Fruit fly (Drosophila melanogaster) whole organism, prepupa: ENCODE measurements around the gene STUB1.

Experiments used
- Blimp-1 ChIP-seq: fragments of 200-800 bp; sonication (Bioruptor generic); optimal IDR thresholded peaks from 3 replicates; lab custom pipeline; 2017; ENCODE audit warnings: missing biosample characterization, missing genetic modification characterization, mild to moderate bottlenecking, moderate library complexity, missing genetic modification reagents
- CG10631 ChIP-seq: fragments of 200-800 bp; sonication (Bioruptor generic); optimal IDR thresholded peaks from 2 replicates; lab custom pipeline; 2016; ENCODE audit warnings: missing biosample characterization, missing genetic modification characterization
- CG10669 ChIP-seq: fragments of 200-800 bp; sonication (Bioruptor generic); optimal IDR thresholded peaks from 3 replicates; lab custom pipeline; 2018; ENCODE audit warnings: missing biosample characterization, mild to moderate bottlenecking, missing genetic modification characterization, moderate library complexity
- CG11294 ChIP-seq: fragments of 200-800 bp; sonication (Bioruptor generic); IDR thresholded peaks from 2 replicates; pipeline ENCODE4 v1.3.6; 2022; ENCODE audit warnings: missing biosample characterization, missing genetic modification characterization
- CG11762 ChIP-seq: fragments of 200-800 bp; sonication (Bioruptor generic); optimal IDR thresholded peaks from 3 replicates; lab custom pipeline; 2016; ENCODE audit warnings: missing biosample characterization, missing genetic modification characterization; ENCODE audit not compliant: insufficient read depth
- CG15336 ChIP-seq: fragments of 200-800 bp; sonication (Bioruptor generic); IDR thresholded peaks from 2 replicates; pipeline ENCODE4 v1.3.6; 2022; ENCODE audit warnings: missing biosample characterization, missing genetic modification characterization
- CG31627 ChIP-seq: fragments of 200-800 bp; sonication (Bioruptor generic); optimal IDR thresholded peaks from 3 replicates; lab custom pipeline; 2016; ENCODE audit warnings: missing biosample characterization, missing genetic modification characterization
- CG32006 ChIP-seq: fragments of 200-800 bp; sonication (Bioruptor generic); optimal IDR thresholded peaks from 3 replicates; lab custom pipeline; 2017; ENCODE audit warnings: missing biosample characterization, mild to moderate bottlenecking, missing genetic modification characterization
- CG34406 ChIP-seq: fragments of 200-800 bp; sonication (Bioruptor generic); optimal IDR thresholded peaks from 3 replicates; lab custom pipeline; 2016; ENCODE audit warnings: missing biosample characterization, missing genetic modification characterization
- CG3919 ChIP-seq: fragments of 200-800 bp; sonication (Bioruptor generic); optimal IDR thresholded peaks from 3 replicates; lab custom pipeline; 2016; ENCODE audit warnings: missing biosample characterization, missing genetic modification characterization
- CG6163 ChIP-seq: fragments of 200-800 bp; sonication (Bioruptor generic); IDR thresholded peaks from 3 replicates; pipeline ENCODE4 v1.3.6; 2022; ENCODE audit warnings: missing biosample characterization, missing genetic modification characterization
- CG6276 ChIP-seq: fragments of 200-800 bp; sonication (Bioruptor generic); optimal IDR thresholded peaks from 2 replicates; lab custom pipeline; 2017; ENCODE audit warnings: missing biosample characterization, mild to moderate bottlenecking, missing genetic modification characterization
- CG6792 ChIP-seq: fragments of 200-800 bp; sonication (Bioruptor generic); optimal IDR thresholded peaks from 3 replicates; lab custom pipeline; 2016; ENCODE audit warnings: missing biosample characterization, missing genetic modification characterization
- CG6808 ChIP-seq: fragments of 200-800 bp; sonication (Bioruptor generic); optimal IDR thresholded peaks from 3 replicates; lab custom pipeline; 2017; ENCODE audit warnings: missing biosample characterization, missing genetic modification characterization, mild to moderate bottlenecking, moderate library complexity, missing genetic modification reagents
- CG8119 ChIP-seq: fragments of 200-800 bp; sonication (Bioruptor generic); IDR thresholded peaks from 3 replicates; pipeline ENCODE4 v1.3.6; 2022; ENCODE audit warnings: missing biosample characterization, missing genetic modification characterization
- CG8632 ChIP-seq: fragments of 200-800 bp; sonication (Bioruptor generic); optimal IDR thresholded peaks from 3 replicates; lab custom pipeline; 2016; ENCODE audit warnings: missing biosample characterization, missing genetic modification characterization
- CG9139 ChIP-seq: fragments of 200-800 bp; sonication (Bioruptor generic); optimal IDR thresholded peaks from 3 replicates; lab custom pipeline; 2017; ENCODE audit warnings: missing biosample characterization, mild to moderate bottlenecking, missing genetic modification characterization
- Eip75B ChIP-seq: fragments of 200-800 bp; sonication (Bioruptor generic); optimal IDR thresholded peaks from 3 replicates; lab custom pipeline; 2016; ENCODE audit warnings: missing biosample characterization, missing genetic modification characterization
- Eip78C ChIP-seq: fragments of 200-800 bp; sonication (Bioruptor generic); peaks from one replicate; lab custom pipeline; 2016; ENCODE audit warnings: missing biosample characterization, missing genetic modification characterization
- Ets96B ChIP-seq: fragments of 200-800 bp; optimal IDR thresholded peaks from 2 replicates; lab custom pipeline; 2019; ENCODE audit warnings: missing biosample characterization, mild to moderate bottlenecking, missing genetic modification characterization, moderate library complexity
- Gug ChIP-seq: fragments of 200-800 bp; sonication (Bioruptor generic); IDR thresholded peaks from 2 replicates; pipeline ENCODE4 v1.3.6; 2022; ENCODE audit warnings: missing biosample characterization, missing genetic modification characterization
- Hr38 ChIP-seq: sonication (Bioruptor generic); optimal IDR thresholded peaks from 2 replicates; lab custom pipeline; 2016; ENCODE audit warnings: missing biosample characterization, missing genetic modification characterization
- Hr39 ChIP-seq: fragments of 200-800 bp; sonication (Bioruptor generic); optimal IDR thresholded peaks from 2 replicates; lab custom pipeline; 2016; ENCODE audit warnings: missing biosample characterization, missing genetic modification characterization
- Hr4 ChIP-seq: fragments of 200-800 bp; sonication (Bioruptor generic); optimal IDR thresholded peaks from 3 replicates; lab custom pipeline; 2016; ENCODE audit warnings: missing biosample characterization, missing genetic modification characterization
- OdsH ChIP-seq: fragments of 200-800 bp; sonication (Bioruptor generic); optimal IDR thresholded peaks from 3 replicates; lab custom pipeline; 2016; ENCODE audit warnings: missing biosample characterization, missing genetic modification characterization
- Sox14 ChIP-seq: fragments of 200-800 bp; sonication (Bioruptor generic); optimal IDR thresholded peaks from 3 replicates; lab custom pipeline; 2016; ENCODE audit warnings: missing biosample characterization, missing genetic modification characterization
- Sox15 ChIP-seq: fragments of 200-800 bp; sonication (Bioruptor generic); optimal IDR thresholded peaks from 3 replicates; lab custom pipeline; 2016; ENCODE audit warnings: missing biosample characterization, missing genetic modification characterization
- achi ChIP-seq: fragments of 200-800 bp; sonication (Bioruptor generic); optimal IDR thresholded peaks from 3 replicates; lab custom pipeline; 2016; ENCODE audit warnings: missing biosample characterization, missing genetic modification characterization
- acj6 ChIP-seq: fragments of 200-800 bp; sonication (Bioruptor generic); optimal IDR thresholded peaks from 3 replicates; lab custom pipeline; 2016; ENCODE audit warnings: missing biosample characterization, missing genetic modification characterization
- dac ChIP-seq: fragments of 200-800 bp; sonication (Bioruptor generic); optimal IDR thresholded peaks from 2 replicates; lab custom pipeline; 2017; ENCODE audit warnings: missing biosample characterization, mild to moderate bottlenecking, missing genetic modification characterization
- dsx ChIP-seq: fragments of 200-800 bp; optimal IDR thresholded peaks from 3 replicates; lab custom pipeline; 2019; ENCODE audit warnings: missing biosample characterization, mild to moderate bottlenecking, missing genetic modification characterization, moderate library complexity; ENCODE audit not compliant: poor library complexity, severe bottlenecking
- eg ChIP-seq: fragments of 200-800 bp; sonication (Bioruptor generic); IDR thresholded peaks from 3 replicates; pipeline ENCODE4 v1.3.6; 2022; ENCODE audit warnings: missing biosample characterization, missing genetic modification characterization
- fd85E ChIP-seq: fragments of 200-800 bp; sonication (Bioruptor generic); optimal IDR thresholded peaks from 3 replicates; lab custom pipeline; 2016; ENCODE audit warnings: missing biosample characterization, missing genetic modification characterization
- fkh ChIP-seq: fragments of 200-800 bp; sonication (Bioruptor generic); optimal IDR thresholded peaks from 3 replicates; lab custom pipeline; 2017; ENCODE audit warnings: missing biosample characterization, mild to moderate bottlenecking, missing genetic modification characterization, moderate library complexity
- pdm3 ChIP-seq: fragments of 200-800 bp; sonication (Bioruptor generic); optimal IDR thresholded peaks from 3 replicates; lab custom pipeline; 2016; ENCODE audit warnings: missing biosample characterization, missing genetic modification characterization
- spab ChIP-seq: fragments of 200-800 bp; sonication (Bioruptor generic); optimal IDR thresholded peaks from 2 replicates; lab custom pipeline; 2017; ENCODE audit warnings: missing biosample characterization, mild to moderate bottlenecking, missing genetic modification characterization, missing genetic modification reagents
- ss ChIP-seq, 2 experiments: fragments of 200-800 bp; sonication (Bioruptor generic); optimal IDR thresholded peaks; 2 replicates in 1 of 2; 3 replicates in 1 of 2; lab custom pipeline; 2017 to 2018; ENCODE audit warnings: mild to moderate bottlenecking in 2 of 2, missing biosample characterization in 2 of 2, missing genetic modification characterization in 2 of 2, moderate library complexity in 1 of 2
- topi ChIP-seq: fragments of 200-800 bp; sonication (Bioruptor generic); optimal IDR thresholded peaks from 3 replicates; lab custom pipeline; 2016; ENCODE audit warnings: missing biosample characterization, missing genetic modification characterization
- vri ChIP-seq: fragments of 200-800 bp; sonication (Bioruptor generic); optimal IDR thresholded peaks from 3 replicates; lab custom pipeline; 2016; ENCODE audit warnings: missing biosample characterization, mild to moderate bottlenecking, missing genetic modification characterization

Gene STUB1

DNA sequence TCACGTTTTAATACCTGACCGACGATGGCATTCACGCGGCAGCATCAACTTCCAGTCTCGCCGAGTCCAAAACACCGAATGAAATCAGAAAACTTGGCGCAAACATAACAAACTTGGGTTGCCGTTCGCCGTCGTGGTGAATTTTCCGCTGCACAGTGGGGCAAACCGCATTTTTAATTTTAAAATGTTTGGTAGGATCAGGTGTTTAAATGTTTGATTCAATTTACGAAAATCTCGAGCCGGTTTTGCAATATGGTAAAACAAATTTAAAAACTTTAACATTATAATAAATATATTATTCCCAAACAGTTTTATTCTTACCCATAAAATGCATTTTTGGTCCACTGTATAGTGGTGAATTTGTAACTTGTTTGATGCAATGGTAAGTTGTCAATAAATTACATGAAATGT is 36.9 kb downstream of the STUB1 start, which contains the start of gene RluA-1 (continued):
- peak; percentile 99 for TF ChIP-seq CG8119
- TF ChIP-seq CG9139 (GFP tag; lab: Kevin White, UChicago), result peak; percentile 93
- peak; percentile 93 to 96 for TF ChIP-seq ss (GFP tag; optimal IDR thresholded peaks at IDR 0.05; lab: Kevin White, UChicago)
- peak; percentile 99 for TF ChIP-seq Eip78C (GFP tag; lab: Kevin White, UChicago)
- peak; percentile 99 for TF ChIP-seq Gug (GFP tag; lab: Robert Waterston, UW)
- TF ChIP-seq spab (GFP tag; lab: Kevin White, UChicago), result peak; percentile 96
- peak; percentile 78 for TF ChIP-seq fd85E
- TF ChIP-seq dac (GFP tag; lab: Kevin White, UChicago), result peak; percentile 97
- TF ChIP-seq CG34406 (GFP tag; lab: Kevin White, UChicago), result peak; percentile 96
- peak; percentile 82 for TF ChIP-seq Blimp-1
- TF ChIP-seq dsx (GFP tag; lab: Kevin White, UChicago), result peak; percentile 96
- TF ChIP-seq achi (GFP tag; lab: Kevin White, UChicago), result peak; percentile 96
- TF ChIP-seq Hr38 (GFP tag; lab: Kevin White, UChicago), result peak; percentile 33
- TF ChIP-seq CG6792 (GFP tag; lab: Kevin White, UChicago), result peak; percentile 95
- TF ChIP-seq Ets96B (tag; lab: Kevin White, UChicago), result peak; percentile 98
- TF ChIP-seq CG11294 (GFP tag; lab: Robert Waterston, UW), result peak; percentile 98
- TF ChIP-seq Hr4 (GFP tag; lab: Kevin White, UChicago), result peak; percentile 98
- TF ChIP-seq Sox15, result peak; percentile 92
- peak; percentile 96 for TF ChIP-seq CG8632 (GFP tag; lab: Kevin White, UChicago)
- peak; percentile 99 for TF ChIP-seq eg (GFP tag; lab: Robert Waterston, UW)
- TF ChIP-seq Hr39 (GFP tag; lab: Kevin White, UChicago), result peak; percentile 82
- TF ChIP-seq topi, result peak; percentile 93
- peak; percentile 95 for TF ChIP-seq CG6163 (GFP tag; lab: Robert Waterston, UW)
- TF ChIP-seq CG3919, result peak; percentile 97
- TF ChIP-seq OdsH (GFP tag; lab: Kevin White, UChicago), result peak; percentile 97
- TF ChIP-seq fkh, result peak; percentile 82
- peak; percentile 86 for TF ChIP-seq CG31627 (GFP tag; lab: Kevin White, UChicago)
- TF ChIP-seq acj6 (GFP tag; lab: Kevin White, UChicago), result peak; percentile 97
- TF ChIP-seq pdm3 (GFP tag; lab: Kevin White, UChicago), result peak; percentile 95
- TF ChIP-seq vri (GFP tag; lab: Kevin White, UChicago), result no peak
- TF ChIP-seq Sox14 (GFP tag; lab: Kevin White, UChicago), result peak; percentile 94
- TF ChIP-seq CG6276 (GFP tag; lab: Kevin White, UChicago), result peak; percentile 99

- no peak for TF ChIP-seq CG10631
- TF ChIP-seq Hr39 (GFP tag; lab: Kevin White, UChicago), result no peak
- TF ChIP-seq CG10669, result no peak
- TF ChIP-seq Gug (GFP tag; lab: Robert Waterston, UW), result no peak
Measured at dm6 chr2L:10474815-10475214, 37.5 kb downstream of the STUB1 start.

dm6 chr2L:10476879-10477278 is 39.5 kb downstream of the STUB1 start, which contains the start of gene RluA-2:
Gene RluA-2 (plus strand): TSS chr2L:10477073.
- TF ChIP-seq CG6808 (GFP tag; lab: Kevin White, UChicago) (no peak), Eip75B (GFP tag; lab: Kevin White, UChicago) (no peak), fd85E (no peak), CG6163 (GFP tag; lab: Robert Waterston, UW) (no peak), Sox14 (GFP tag; lab: Kevin White, UChicago) (no peak)

DNA sequence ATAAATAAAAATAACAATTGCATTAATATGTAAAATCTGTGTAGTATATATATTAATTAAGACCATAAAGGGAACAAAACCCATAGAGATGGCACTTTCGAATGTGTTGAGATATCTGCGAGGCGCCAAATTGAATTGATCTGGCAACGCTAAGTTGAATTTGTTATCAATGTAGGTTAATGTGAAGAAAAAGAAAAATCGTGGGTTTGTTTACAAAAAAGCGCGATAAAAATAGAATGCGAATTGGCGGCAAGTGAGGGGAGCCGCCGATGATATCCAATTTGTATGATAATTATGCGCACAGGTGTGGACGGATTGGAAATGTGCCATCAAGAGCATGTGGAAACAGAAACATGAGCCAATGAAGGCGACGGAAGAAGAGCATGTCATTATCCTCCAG is 42.5 kb downstream of the STUB1 start:
- TF ChIP-seq CG15336 (peak; percentile 33; the same call in 1 of the 2 replicates), CG11762 (GFP tag; lab: Kevin White, UChicago) (no peak), fkh (peak; percentile 59), CG32006 (GFP tag; lab: Kevin White, UChicago) (no peak), CG8119 (peak; percentile 31; the same call in 1 of the 3 replicates)
